Worm (Caenorhabditis elegans): ENCODE results near the gene ZK816.3.

DNA sequence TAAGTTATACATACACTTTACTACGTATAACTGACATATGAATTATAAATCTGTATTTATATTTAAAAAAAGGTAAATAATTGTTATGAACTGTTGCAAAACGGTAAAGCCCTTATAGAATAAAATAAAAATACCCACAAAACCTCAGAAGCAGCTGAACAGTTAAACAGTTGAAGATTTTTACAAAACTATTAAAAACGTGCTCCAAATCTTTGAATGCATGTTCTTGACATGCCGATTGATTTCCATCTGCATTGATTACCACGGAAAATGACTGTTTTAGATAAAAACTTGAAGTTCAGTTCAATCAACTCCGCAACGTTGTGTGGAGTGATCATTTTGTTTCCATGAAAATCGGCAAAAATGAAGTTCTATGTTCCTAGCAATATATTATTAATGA is 44.1 kb upstream of the ZK816.3 start, which contains the start of gene F11D5.7:
- TF ChIP-seq ztf-11 (tag; optimal IDR thresholded peaks at IDR 0.05), result no peak
- no peak for TF ChIP-seq crh-2 (tag; optimal IDR thresholded peaks at IDR 0.05)
- TF ChIP-seq lin-39 (tag; optimal IDR thresholded peaks at IDR 0.05), result no peak
- TF ChIP-seq unc-62 (GFP tag; optimal IDR thresholded peaks at IDR 0.05), result no peak
- TF ChIP-seq nhr-12 (tag; optimal IDR thresholded peaks at IDR 0.05), result no peak
- no peak for TF ChIP-seq fos-1 (tag; optimal IDR thresholded peaks at IDR 0.05)
- no peak for TF ChIP-seq ama-1 (optimal IDR thresholded peaks at IDR 0.05)
